Worm (Caenorhabditis elegans) whole organism, young adult: ENCODE measurements around the gene F56F10.2.

ENCODE experiments used
- B0261.1 ChIP-seq: sonication (generic microtip); optimal IDR thresholded peaks from 2 replicates; lab custom pipeline; 2016; ENCODE audit warnings: mild to moderate bottlenecking, missing genetic modification characterization, moderate library complexity, missing compliant biosample characterization
- T07F8.4 ChIP-seq: sonication (generic microtip); optimal IDR thresholded peaks from 2 replicates; lab custom pipeline; 2016; ENCODE audit warnings: mild to moderate bottlenecking, missing genetic modification characterization, moderate library complexity, missing compliant biosample characterization
- Y53G8AR.9 ChIP-seq: fragments of 200-800 bp; sonication (Bioruptor generic); conservative IDR thresholded peaks from 2 replicates; pipeline ENCODE4 v1.3.6; 2022; ENCODE audit warnings: missing genetic modification reagents, missing genetic modification characterization, missing compliant biosample characterization
- bed-1 ChIP-seq: fragments of 200-800 bp; sonication (Bioruptor generic); IDR thresholded peaks from 2 replicates; pipeline ENCODE4 v1.3.6; 2022; ENCODE audit warnings: missing genetic modification reagents, missing genetic modification characterization, missing compliant biosample characterization
- cebp-2 ChIP-seq: fragments of 200-800 bp; sonication (Bioruptor generic); IDR thresholded peaks from 2 replicates; pipeline ENCODE4 v1.3.6; 2022; ENCODE audit warnings: missing genetic modification characterization, missing compliant biosample characterization
- ceh-40 ChIP-seq: fragments of 200-800 bp; sonication (Bioruptor generic); IDR thresholded peaks from 2 replicates; pipeline ENCODE4 v1.3.6; 2022; ENCODE audit warnings: missing genetic modification characterization, missing compliant biosample characterization
- lin-54 ChIP-seq: fragments of 200-800 bp; sonication (Bioruptor generic); optimal IDR thresholded peaks from 2 replicates; lab custom pipeline; 2018; ENCODE audit warnings: mild to moderate bottlenecking, missing genetic modification characterization, missing compliant biosample characterization
- lsy-27 ChIP-seq: sonication (generic microtip); optimal IDR thresholded peaks from 2 replicates; lab custom pipeline; 2017; ENCODE audit warnings: missing genetic modification characterization, mild to moderate bottlenecking, missing compliant biosample characterization, antibody characterized with exemption, missing genotype, borderline replicate concordance; ENCODE audit not compliant: insufficient read depth
- mcd-1 ChIP-seq: fragments of 200-800 bp; sonication (Bioruptor generic); IDR thresholded peaks from 2 replicates; pipeline ENCODE4 v1.3.6; 2022; ENCODE audit warnings: missing genetic modification reagents, missing genetic modification characterization, missing compliant biosample characterization
- sptf-2 ChIP-seq: fragments of 200-800 bp; sonication (Bioruptor generic); optimal IDR thresholded peaks from 2 replicates; lab custom pipeline; 2018; ENCODE audit warnings: mild to moderate bottlenecking, missing genetic modification characterization, missing compliant biosample characterization
- ztf-3 ChIP-seq: fragments of 200-800 bp; sonication (Bioruptor generic); optimal IDR thresholded peaks from 2 replicates; lab custom pipeline; 2018; ENCODE audit warnings: mild to moderate bottlenecking, missing genetic modification characterization, missing compliant biosample characterization

ce11 chrX:876935-877334 is 17.5 kb downstream of the F56F10.2 start, which contains the start of gene ZC13.1:
- TF ChIP-seq lin-54 (GFP tag; lab: Kevin White, UChicago) (no peak), ceh-40 (GFP tag; lab: Robert Waterston, UW) (no peak), sptf-2 (GFP tag; lab: Kevin White, UChicago) (no peak), ztf-3 (GFP tag; lab: Kevin White, UChicago) (no peak), bed-1 (GFP tag; lab: Robert Waterston, UW) (no peak), mcd-1 (GFP tag; lab: Robert Waterston, UW) (peak; percentile 84), lsy-27 (tag; lab: Kevin White, UChicago) (no peak), T07F8.4 (tag; lab: Kevin White, UChicago) (no peak), Y53G8AR.9 (GFP tag; lab: Robert Waterston, UW) (no peak), cebp-2 (GFP tag; lab: Robert Waterston, UW) (no peak), B0261.1 (tag; lab: Kevin White, UChicago) (no peak)
